Fruit fly (Drosophila melanogaster) whole organism, embryonic: ENCODE data around the gene CG4950.
A peak's percentile ranks its signal among the peaks of the same experiment; 100 is the strongest.

Experiments
- Atf6 ChIP-seq: fragments of 200-800 bp; sonication (Bioruptor generic); IDR thresholded peaks from 2 replicates; pipeline ENCODE4 v1.3.6; 2022; ENCODE audit warnings: missing biosample characterization, missing genetic modification characterization
- B-H1 ChIP-seq: fragments of 200-800 bp; sonication (Bioruptor generic); IDR thresholded peaks from 3 replicates; pipeline ENCODE4 v1.3.6; 2022; ENCODE audit warnings: missing biosample characterization, missing genetic modification characterization
- B-H2 ChIP-seq: fragments of 200-800 bp; sonication (Bioruptor generic); optimal IDR thresholded peaks from 2 replicates; lab custom pipeline; 2018; ENCODE audit warnings: missing biosample characterization, mild to moderate bottlenecking, missing genetic modification characterization
- CG11560 ChIP-seq: fragments of 200-800 bp; sonication (Bioruptor generic); IDR thresholded peaks from 3 replicates; pipeline ENCODE4 v1.3.6; 2022; ENCODE audit warnings: missing biosample characterization, missing genetic modification characterization
- CG11695 ChIP-seq: fragments of 200-800 bp; sonication (Bioruptor generic); IDR thresholded peaks from 3 replicates; pipeline ENCODE4 v1.3.6; 2022; ENCODE audit warnings: missing biosample characterization, missing genetic modification characterization
- CG13296 ChIP-seq: fragments of 200-800 bp; sonication (Bioruptor generic); optimal IDR thresholded peaks from 3 replicates; lab custom pipeline; 2018; ENCODE audit warnings: missing biosample characterization, mild to moderate bottlenecking, missing genetic modification characterization
- CG17385 ChIP-seq: fragments of 200-800 bp; sonication (Bioruptor generic); optimal IDR thresholded peaks from 3 replicates; lab custom pipeline; 2018; ENCODE audit warnings: missing biosample characterization, mild to moderate bottlenecking, missing genetic modification characterization
- CG2199 ChIP-seq: fragments of 200-800 bp; sonication (Bioruptor generic); IDR thresholded peaks from 3 replicates; pipeline ENCODE4 v1.3.6; 2022; ENCODE audit warnings: missing biosample characterization, missing genetic modification characterization
- CG30431 ChIP-seq: fragments of 200-800 bp; sonication (Bioruptor generic); optimal IDR thresholded peaks from 2 replicates; lab custom pipeline; 2017; ENCODE audit warnings: missing biosample characterization, missing genetic modification characterization
- CG31388 ChIP-seq: fragments of 200-800 bp; sonication (Bioruptor generic); optimal IDR thresholded peaks from 2 replicates; lab custom pipeline; 2016; ENCODE audit warnings: missing biosample characterization, missing genetic modification characterization
- CG32772 ChIP-seq: fragments of 200-800 bp; sonication (Bioruptor generic); IDR thresholded peaks from 2 replicates; pipeline ENCODE4 v1.3.6; 2022; ENCODE audit warnings: missing biosample characterization, missing genetic modification characterization
- CG34376 ChIP-seq: fragments of 200-800 bp; sonication (Bioruptor generic); optimal IDR thresholded peaks from 2 replicates; lab custom pipeline; 2018; ENCODE audit warnings: missing biosample characterization, mild to moderate bottlenecking, missing genetic modification characterization
- CG34422 ChIP-seq: fragments of 200-800 bp; sonication (Bioruptor generic); IDR thresholded peaks from 3 replicates; pipeline ENCODE4 v1.3.6; 2022; ENCODE audit warnings: missing biosample characterization, missing genetic modification characterization
- CG4282 ChIP-seq: fragments of 200-800 bp; sonication (Bioruptor generic); optimal IDR thresholded peaks from 2 replicates; lab custom pipeline; 2016; ENCODE audit warnings: missing biosample characterization, missing genetic modification characterization
- CG6683 ChIP-seq: fragments of 200-800 bp; sonication (Bioruptor generic); optimal IDR thresholded peaks from 2 replicates; lab custom pipeline; 2017; ENCODE audit warnings: missing biosample characterization, mild to moderate bottlenecking, missing genetic modification characterization, missing genetic modification reagents
- CG7963 ChIP-seq: fragments of 200-800 bp; sonication (Bioruptor generic); IDR thresholded peaks from 3 replicates; pipeline ENCODE4 v1.3.6; 2022; ENCODE audit warnings: missing biosample characterization, missing genetic modification characterization; ENCODE audit not compliant: partially characterized antibody
- CG9797 ChIP-seq: fragments of 200-800 bp; sonication (Bioruptor generic); optimal IDR thresholded peaks from 3 replicates; lab custom pipeline; 2018; ENCODE audit warnings: missing biosample characterization, mild to moderate bottlenecking, missing genetic modification characterization
- CG9817 ChIP-seq: fragments of 200-800 bp; sonication (Bioruptor generic); optimal IDR thresholded peaks from 2 replicates; lab custom pipeline; 2018; ENCODE audit warnings: missing biosample characterization, mild to moderate bottlenecking, missing genetic modification characterization, moderate library complexity
- CHES-1-like ChIP-seq: fragments of 200-800 bp; sonication (Bioruptor generic); optimal IDR thresholded peaks from 2 replicates; lab custom pipeline; 2016; ENCODE audit warnings: missing biosample characterization, missing genetic modification characterization
- Dfd ChIP-seq, 2 experiments: fragments of >200 bp; optimal IDR thresholded peaks; 2 replicates each; lab custom pipeline; 2017; ENCODE audit warnings: missing biosample characterization in 2 of 2, missing genetic modification characterization in 2 of 2
- Dip2 ChIP-seq: fragments of 200-800 bp; sonication (Bioruptor generic); IDR thresholded peaks from 2 replicates; pipeline ENCODE4 v1.3.6; 2022; ENCODE audit warnings: missing biosample characterization, missing genetic modification characterization
- Dip3 ChIP-seq: fragments of 200-800 bp; sonication (Bioruptor generic); optimal IDR thresholded peaks from 3 replicates; lab custom pipeline; 2016; ENCODE audit warnings: missing biosample characterization, missing genetic modification characterization
- Dp ChIP-seq: fragments of 200-800 bp; sonication (Bioruptor generic); optimal IDR thresholded peaks from 2 replicates; lab custom pipeline; 2018; ENCODE audit warnings: missing biosample characterization, mild to moderate bottlenecking, missing genetic modification characterization, moderate library complexity
- Ets65A ChIP-seq: fragments of 200-800 bp; sonication (Bioruptor generic); peaks from one replicate; lab custom pipeline; 2016; ENCODE audit warnings: missing biosample characterization, missing genetic modification characterization
- Gsc ChIP-seq: fragments of 200-800 bp; sonication (Bioruptor generic); IDR thresholded peaks from 2 replicates; pipeline ENCODE4 v1.3.6; 2022; ENCODE audit warnings: missing biosample characterization, missing genetic modification characterization
- H15 ChIP-seq: fragments of 200-800 bp; sonication (Bioruptor generic); IDR thresholded peaks from 3 replicates; pipeline ENCODE4 v1.3.6; 2022; ENCODE audit warnings: missing biosample characterization, missing genetic modification characterization
- Max ChIP-seq: fragments of 200-800 bp; sonication (Bioruptor generic); optimal IDR thresholded peaks from 2 replicates; lab custom pipeline; 2016; ENCODE audit warnings: missing biosample characterization, mild to moderate bottlenecking, missing genetic modification characterization
- Opbp ChIP-seq: fragments of 200-800 bp; sonication (Bioruptor generic); IDR thresholded peaks from 3 replicates; pipeline ENCODE4 v1.3.6; 2022; ENCODE audit warnings: missing biosample characterization, missing genetic modification characterization; ENCODE audit not compliant: partially characterized antibody
- PHDP ChIP-seq: fragments of 200-800 bp; sonication (Bioruptor generic); optimal IDR thresholded peaks from 3 replicates; lab custom pipeline; 2018; ENCODE audit warnings: missing biosample characterization, mild to moderate bottlenecking, missing genetic modification characterization, moderate library complexity
- Scr ChIP-seq: fragments of 200-800 bp; sonication (Bioruptor generic); IDR thresholded peaks from 2 replicates; pipeline ENCODE4 v1.3.6; 2022; ENCODE audit warnings: missing biosample characterization, missing genetic modification characterization; ENCODE audit not compliant: partially characterized antibody
- Six4 ChIP-seq: fragments of 200-800 bp; sonication (Bioruptor generic); optimal IDR thresholded peaks from 2 replicates; lab custom pipeline; 2016; ENCODE audit warnings: missing biosample characterization, missing genetic modification characterization
- Sry-β ChIP-seq: fragments of 200-800 bp; sonication (Bioruptor generic); optimal IDR thresholded peaks from 2 replicates; lab custom pipeline; 2018; ENCODE audit warnings: missing biosample characterization, mild to moderate bottlenecking, missing genetic modification characterization, moderate library complexity
- Taf1 ChIP-seq: fragments of 200-800 bp; sonication (Bioruptor generic); IDR thresholded peaks from 2 replicates; pipeline ENCODE4 v1.3.6; 2022; ENCODE audit warnings: missing biosample characterization, missing genetic modification characterization
- Trl ChIP-seq, 3 experiments: fragments of >200 bp in 2 of 3; fragments of 200-800 bp in 1 of 3; sonication (Bioruptor generic) in 1 of 3; optimal IDR thresholded peaks; 2 replicates in 1 of 3; 3 replicates in 2 of 3; lab custom pipeline; 2016 to 2017; ENCODE audit warnings: missing biosample characterization in 1 of 3, missing genetic modification characterization in 1 of 3
- Vsx1 ChIP-seq: fragments of 200-800 bp; sonication (Bioruptor generic); optimal IDR thresholded peaks from 2 replicates; lab custom pipeline; 2017; ENCODE audit warnings: missing biosample characterization, mild to moderate bottlenecking, missing genetic modification characterization, missing genetic modification reagents
- ap ChIP-seq: fragments of 200-800 bp; sonication (Bioruptor generic); IDR thresholded peaks from 2 replicates; pipeline ENCODE4 v1.3.6; 2022; ENCODE audit warnings: missing biosample characterization, missing genetic modification characterization
- btn ChIP-seq: fragments of 200-800 bp; sonication (Bioruptor generic); optimal IDR thresholded peaks from 2 replicates; lab custom pipeline; 2016; ENCODE audit warnings: missing biosample characterization, missing genetic modification characterization
- cato ChIP-seq: fragments of 200-800 bp; sonication (Bioruptor generic); optimal IDR thresholded peaks from 2 replicates; lab custom pipeline; 2016; ENCODE audit warnings: missing biosample characterization, missing genetic modification characterization, borderline replicate concordance
- da ChIP-seq: fragments of 200-800 bp; sonication (Bioruptor generic); optimal IDR thresholded peaks from 2 replicates; lab custom pipeline; 2016; ENCODE audit warnings: missing biosample characterization, missing genetic modification characterization
- dysf ChIP-seq: fragments of 200-800 bp; sonication (Bioruptor generic); IDR thresholded peaks from 3 replicates; pipeline ENCODE4 v1.3.6; 2022; ENCODE audit warnings: missing biosample characterization, missing genetic modification characterization
- eyg ChIP-seq: fragments of 200-800 bp; sonication (Bioruptor generic); optimal IDR thresholded peaks from 3 replicates; lab custom pipeline; 2016; ENCODE audit warnings: missing biosample characterization, missing genetic modification characterization
- gcm ChIP-seq: fragments of 200-800 bp; sonication (Bioruptor generic); optimal IDR thresholded peaks from 2 replicates; lab custom pipeline; 2019; ENCODE audit warnings: missing biosample characterization, mild to moderate bottlenecking, missing genetic modification characterization, moderate library complexity
- gfzf ChIP-seq: fragments of 200-800 bp; sonication (Bioruptor generic); optimal IDR thresholded peaks from 2 replicates; lab custom pipeline; 2016; ENCODE audit warnings: missing biosample characterization, mild to moderate bottlenecking, missing genetic modification characterization, moderate library complexity
- kah ChIP-seq: fragments of 200-800 bp; sonication (Bioruptor generic); optimal IDR thresholded peaks from 2 replicates; lab custom pipeline; 2018; ENCODE audit warnings: missing biosample characterization, mild to moderate bottlenecking, missing genetic modification characterization
- nom ChIP-seq: fragments of 200-800 bp; sonication (Bioruptor generic); optimal IDR thresholded peaks from 2 replicates; lab custom pipeline; 2017; ENCODE audit warnings: missing biosample characterization, missing genetic modification characterization, mild to moderate bottlenecking, moderate library complexity, missing genetic modification reagents
- scrt ChIP-seq: fragments of 200-800 bp; sonication (Bioruptor generic); optimal IDR thresholded peaks from 2 replicates; lab custom pipeline; 2018; ENCODE audit warnings: missing biosample characterization, mild to moderate bottlenecking, missing genetic modification characterization, moderate library complexity
- sqz ChIP-seq: fragments of 200-800 bp; sonication (Bioruptor generic); optimal IDR thresholded peaks from 3 replicates; lab custom pipeline; 2018; ENCODE audit warnings: missing biosample characterization, mild to moderate bottlenecking, missing genetic modification characterization
- sr ChIP-seq: fragments of 200-800 bp; sonication (Bioruptor generic); IDR thresholded peaks from 3 replicates; pipeline ENCODE4 v1.3.6; 2022; ENCODE audit warnings: missing biosample characterization, missing genetic modification characterization
- tll ChIP-seq, 2 experiments: fragments of 200-800 bp in 1 of 2; fragments of >200 bp in 1 of 2; sonication (Bioruptor generic) in 1 of 2; optimal IDR thresholded peaks; 2 replicates each; lab custom pipeline; 2017 to 2019; ENCODE audit warnings: missing biosample characterization in 2 of 2, missing genetic modification characterization in 2 of 2, mild to moderate bottlenecking in 1 of 2, moderate library complexity in 1 of 2

CG4950 gene

dm6 chr3L:16228659-16229205 is 39.2 kb downstream of the CG4950 start, which contains the start of gene Tmx3 (continued):
- TF ChIP-seq Gsc (GFP tag; lab: Robert Waterston, UW) = no peak
- TF ChIP-seq CG11695 (GFP tag; lab: Robert Waterston, UW) = peak; percentile 88
- peak; percentile 29 for TF ChIP-seq CG31388 (GFP tag; lab: Kevin White, UChicago)
- TF ChIP-seq CG6683 (GFP tag; lab: Kevin White, UChicago) = peak; percentile 30
- peak; percentile 66 for TF ChIP-seq CG30431
- peak; percentile 67 for TF ChIP-seq gcm (GFP tag; lab: Kevin White, UChicago)
- TF ChIP-seq scrt (GFP tag; lab: Kevin White, UChicago) = peak; percentile 67
- TF ChIP-seq tll (GFP tag; optimal IDR thresholded peaks at IDR 0.05; lab: Kevin White, UChicago) = peak in 1 of 2 experiments; percentile 24
- no peak for TF ChIP-seq Opbp (GFP tag; lab: Robert Waterston, UW)
- TF ChIP-seq Dp (GFP tag; lab: Kevin White, UChicago) = peak; percentile 28
- peak; percentile 3 for TF ChIP-seq CG4282 (GFP tag; lab: Kevin White, UChicago)
- TF ChIP-seq Taf1 (GFP tag; lab: Robert Waterston, UW) = peak; percentile 79
- no peak for TF ChIP-seq sqz (GFP tag; lab: Kevin White, UChicago)
- peak; percentile 51 for TF ChIP-seq nom (GFP tag; lab: Kevin White, UChicago)
- TF ChIP-seq btn (GFP tag; lab: Kevin White, UChicago) = no peak
- TF ChIP-seq Six4 (GFP tag; lab: Kevin White, UChicago) = peak; percentile 75
- peak; percentile 92; the same call in 2 of the 3 replicates for TF ChIP-seq dysf
- TF ChIP-seq CG7963 (GFP tag; lab: Robert Waterston, UW) = no peak
- TF ChIP-seq Scr (GFP tag; lab: Robert Waterston, UW) = no peak
- no peak for TF ChIP-seq Vsx1
- TF ChIP-seq Dip2 (GFP tag; lab: Robert Waterston, UW) = no peak
- TF ChIP-seq da (GFP tag; lab: Kevin White, UChicago) = no peak
- TF ChIP-seq eyg (GFP tag; lab: Kevin White, UChicago) = no peak
- TF ChIP-seq CG32772 (GFP tag; lab: Robert Waterston, UW) = peak; percentile 95
- TF ChIP-seq H15 (GFP tag; lab: Robert Waterston, UW) = peak; percentile 92
- peak; percentile 82 for TF ChIP-seq CG17385 (GFP tag; lab: Kevin White, UChicago)
- peak; percentile 95 for TF ChIP-seq Ets65A (GFP tag; lab: Kevin White, UChicago)
- peak; percentile 90 for TF ChIP-seq ap (GFP tag; lab: Robert Waterston, UW)
- TF ChIP-seq gfzf = peak; percentile 60
- TF ChIP-seq CG9797 (GFP tag; lab: Kevin White, UChicago) = peak; percentile 38
- no peak for TF ChIP-seq B-H2
- TF ChIP-seq CG9817 (tag; lab: Kevin White, UChicago) = peak; percentile 90
- TF ChIP-seq cato (GFP tag; lab: Kevin White, UChicago) = peak; percentile 73
- peak; percentile 91 for TF ChIP-seq PHDP (tag; lab: Kevin White, UChicago)
- no peak for TF ChIP-seq CG34376 (GFP tag; lab: Kevin White, UChicago)
- TF ChIP-seq CG34422 (GFP tag; lab: Robert Waterston, UW) = peak; percentile 96
- peak; percentile 89 for TF ChIP-seq B-H1 (GFP tag; lab: Robert Waterston, UW)
- peak; percentile 63; the same call in 1 of the 3 replicates for TF ChIP-seq CG11560
- TF ChIP-seq Dfd (GFP tag; optimal IDR thresholded peaks at IDR 0.05; lab: Kevin White, UChicago) = no peak
- TF ChIP-seq kah (GFP tag; lab: Kevin White, UChicago) = peak; percentile 66
- peak; percentile 32; the same call in 1 of the 3 replicates for TF ChIP-seq sr (GFP tag; lab: Robert Waterston, UW)
- TF ChIP-seq CG2199 (GFP tag; lab: Robert Waterston, UW) = peak; percentile 25; the same call in 1 of the 3 replicates
- peak; percentile 91 for TF ChIP-seq Max (GFP tag; lab: Kevin White, UChicago)
- no peak for TF ChIP-seq Trl (optimal IDR thresholded peaks at IDR 0.05; lab: Kevin White, UChicago)
- TF ChIP-seq Trl (GFP tag; optimal IDR thresholded peaks at IDR 0.05; lab: Kevin White, UChicago) = peak; percentile 52
- TF ChIP-seq Atf6 = peak; percentile 89
- no peak for TF ChIP-seq Sry-β (GFP tag; lab: Kevin White, UChicago)
- TF ChIP-seq CG13296 (GFP tag; lab: Kevin White, UChicago) = peak; percentile 34
- peak; percentile 55 for TF ChIP-seq CHES-1-like (GFP tag; lab: Kevin White, UChicago)
- peak; percentile 72 for TF ChIP-seq Dip3
- TF ChIP-seq, all 482 proteins: peak for 343
